Fruit fly (Drosophila melanogaster): Measurements from ENCODE around the gene CG3437.

DNA sequence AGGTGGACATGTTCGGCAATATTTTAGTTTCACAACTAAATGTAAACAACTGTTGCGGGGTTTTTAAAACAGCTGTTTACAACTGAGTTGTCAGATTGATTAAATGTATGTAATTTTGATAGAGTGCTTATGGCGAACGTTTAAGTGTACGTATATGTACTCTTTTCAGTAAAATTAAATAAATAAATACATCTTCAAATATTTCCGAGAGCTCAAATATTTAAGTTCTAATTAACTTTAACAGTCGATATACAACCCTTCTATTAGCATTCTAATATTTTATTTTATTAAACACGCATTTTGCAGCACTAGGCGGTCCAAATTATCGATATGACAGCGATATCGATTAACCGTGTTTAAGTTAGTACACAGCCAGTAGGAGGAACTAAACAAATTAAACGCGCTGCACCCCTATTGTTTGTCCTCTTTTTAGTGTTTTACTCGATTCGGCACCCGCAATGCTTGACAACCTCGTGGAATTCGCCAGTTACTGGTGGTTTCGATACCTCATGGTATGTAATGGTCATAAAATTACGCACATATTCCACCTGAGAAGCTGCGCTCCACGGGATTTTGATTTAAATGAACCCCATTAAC is 5.8 kb downstream of the CG3437 start, which contains the start of the genes CG3448 and ghi:
- TF ChIP-seq CG8478 (optimal IDR thresholded peaks at IDR 0.05), result no peak
- TF ChIP-seq CTCF (optimal IDR thresholded peaks at IDR 0.05), result no peak
